Fruit fly (Drosophila melanogaster): ENCODE results near the gene Orc5.

The Orc5 gene

dm6 chr2L:13842572-13842971 lies 12.9 kb downstream of the Orc5 start:
- TF ChIP-seq Dif (GFP tag; optimal IDR thresholded peaks at IDR 0.05; ENCODE audit: partially characterized antibody): no peak

- TF ChIP-seq CG9705 (GFP tag; optimal IDR thresholded peaks at IDR 0.05) (no peak), foxo (GFP tag; optimal IDR thresholded peaks at IDR 0.05) (peak in 1 of 2 experiments; percentile 61), brk (GFP tag; optimal IDR thresholded peaks at IDR 0.05) (peak; percentile 50), GATAd (GFP tag; optimal IDR thresholded peaks at IDR 0.05) (no peak), Jra (GFP tag; optimal IDR thresholded peaks at IDR 0.05) (no peak), Myc (optimal IDR thresholded peaks at IDR 0.05) (no peak), Rel (GFP tag; optimal IDR thresholded peaks at IDR 0.05) (no peak), Rel (tag; optimal IDR thresholded peaks at IDR 0.05) (peak; percentile 20), dl (GFP tag; optimal IDR thresholded peaks at IDR 0.05; ENCODE audit: insufficient read depth in 1 of 2, partially characterized antibody in 2 of 2) (no peak), CG32264 (GFP tag; optimal IDR thresholded peaks at IDR 0.05) (no peak), usp (GFP tag; optimal IDR thresholded peaks at IDR 0.05) (no peak), Vsx2 (GFP tag; optimal IDR thresholded peaks at IDR 0.05; ENCODE audit: partially characterized antibody) (no peak), N (GFP tag; optimal IDR thresholded peaks at IDR 0.05) (no peak), Dfd (GFP tag; optimal IDR thresholded peaks at IDR 0.05) (no peak), Hr78 (GFP tag; optimal IDR thresholded peaks at IDR 0.05) (no peak), sage (GFP tag; optimal IDR thresholded peaks at IDR 0.05) (no peak), Abd-B (GFP tag; optimal IDR thresholded peaks at IDR 0.05) (no peak), Sp1 (GFP tag; optimal IDR thresholded peaks at IDR 0.05) (peak; percentile 62), br (GFP tag; optimal IDR thresholded peaks at IDR 0.05) (no peak), OdsH (GFP tag; optimal IDR thresholded peaks at IDR 0.05) (peak; percentile 50), Hnf4 (GFP tag; optimal IDR thresholded peaks at IDR 0.05) (no peak), dmrt93B (GFP tag; optimal IDR thresholded peaks at IDR 0.05) (no peak), h (GFP tag; optimal IDR thresholded peaks at IDR 0.05) (peak; percentile 53), pan (optimal IDR thresholded peaks at IDR 0.05) (no peak), dsf (GFP tag; optimal IDR thresholded peaks at IDR 0.05; ENCODE audit: borderline replicate concordance) (no peak), sv (GFP tag; optimal IDR thresholded peaks at IDR 0.05) (no peak), ey (GFP tag; optimal IDR thresholded peaks at IDR 0.05) (no peak), tai (GFP tag; optimal IDR thresholded peaks at IDR 0.05) (no peak), Mio (GFP tag; optimal IDR thresholded peaks at IDR 0.05) (no peak), woc (GFP tag; optimal IDR thresholded peaks at IDR 0.05) (no peak), Dif (GFP tag; optimal IDR thresholded peaks at IDR 0.05; ENCODE audit: partially characterized antibody) (no peak), lola (GFP tag; optimal IDR thresholded peaks at IDR 0.05) (no peak), psq (GFP tag; optimal IDR thresholded peaks at IDR 0.05) (peak; percentile 18), CrebA (GFP tag; optimal IDR thresholded peaks at IDR 0.05; ENCODE audit: borderline replicate concordance) (no peak), HLH106 (tag; optimal IDR thresholded peaks at IDR 0.05) (peak; percentile 57), rgr (GFP tag; optimal IDR thresholded peaks at IDR 0.05) (peak; percentile 39), fru (GFP tag; optimal IDR thresholded peaks at IDR 0.05) (peak; percentile 26), jim (GFP tag; optimal IDR thresholded peaks at IDR 0.05) (no peak), Hr83 (GFP tag; optimal IDR thresholded peaks at IDR 0.05; ENCODE audit: poor library complexity, severe bottlenecking) (no peak)
These were observed 14.2 kb downstream of the Orc5 start, which contains the start of gene CG33306 for dm6 chr2L:13843692-13844284. TSS of gene CG33306 (minus strand) at chr2L:13843742.

- TF ChIP-seq tai (GFP tag; optimal IDR thresholded peaks at IDR 0.05) (no peak), Abd-B (GFP tag; optimal IDR thresholded peaks at IDR 0.05) (no peak), GATAd (GFP tag; optimal IDR thresholded peaks at IDR 0.05) (no peak), N (GFP tag; optimal IDR thresholded peaks at IDR 0.05) (no peak), dl (GFP tag; optimal IDR thresholded peaks at IDR 0.05; ENCODE audit: insufficient read depth in 1 of 2, partially characterized antibody in 2 of 2) (no peak), Hnf4 (GFP tag; optimal IDR thresholded peaks at IDR 0.05) (peak; percentile 58), Hr83 (GFP tag; optimal IDR thresholded peaks at IDR 0.05; ENCODE audit: poor library complexity, severe bottlenecking) (peak; percentile 71), CrebA (GFP tag; optimal IDR thresholded peaks at IDR 0.05; ENCODE audit: borderline replicate concordance) (peak; percentile 57), Jra (GFP tag; optimal IDR thresholded peaks at IDR 0.05) (peak; percentile 61), rgr (GFP tag; optimal IDR thresholded peaks at IDR 0.05) (peak; percentile 7), dmrt93B (GFP tag; optimal IDR thresholded peaks at IDR 0.05) (no peak), lola (GFP tag; optimal IDR thresholded peaks at IDR 0.05) (no peak), Rel (GFP tag; optimal IDR thresholded peaks at IDR 0.05) (no peak), Rel (tag; optimal IDR thresholded peaks at IDR 0.05) (peak; percentile 23), OdsH (GFP tag; optimal IDR thresholded peaks at IDR 0.05) (peak; percentile 15), Myc (optimal IDR thresholded peaks at IDR 0.05) (no peak), jim (GFP tag; optimal IDR thresholded peaks at IDR 0.05) (peak; percentile 36), woc (GFP tag; optimal IDR thresholded peaks at IDR 0.05) (no peak), Hr78 (GFP tag; optimal IDR thresholded peaks at IDR 0.05) (no peak), Dfd (GFP tag; optimal IDR thresholded peaks at IDR 0.05) (no peak), br (GFP tag; optimal IDR thresholded peaks at IDR 0.05) (peak; percentile 51), Vsx2 (GFP tag; optimal IDR thresholded peaks at IDR 0.05; ENCODE audit: partially characterized antibody) (peak; percentile 42), foxo (GFP tag; optimal IDR thresholded peaks at IDR 0.05) (peak in 1 of 2 experiments; percentile 5), CG32264 (GFP tag; optimal IDR thresholded peaks at IDR 0.05) (no peak), h (GFP tag; optimal IDR thresholded peaks at IDR 0.05) (peak; percentile 67), sage (GFP tag; optimal IDR thresholded peaks at IDR 0.05) (no peak)
These were observed 15.5 kb downstream of the Orc5 start, which contains the start of gene CG8997 for dm6 chr2L:13845178-13845577. TSS of gene CG8997 (minus strand) at chr2L:13845325.
